Worm (Caenorhabditis elegans) whole organism, L4 larva: Measurements from ENCODE around the gene C56A3.8.

Experiments
- ceh-82 ChIP-seq: sonication (generic microtip); optimal IDR thresholded peaks from 2 replicates; lab custom pipeline; 2017; ENCODE audit warnings: missing biosample characterization, missing genetic modification characterization
- nhr-102 ChIP-seq: sonication (generic microtip); optimal IDR thresholded peaks from 2 replicates; lab custom pipeline; 2016; ENCODE audit warnings: mild to moderate bottlenecking, missing genetic modification characterization, moderate library complexity, missing compliant biosample characterization
- snpc-4 ChIP-seq: fragments of 150-350 bp; optimal IDR thresholded peaks from 2 replicates; lab custom pipeline; 2014; ENCODE audit warnings: missing biosample characterization, missing genetic modification characterization

DNA sequence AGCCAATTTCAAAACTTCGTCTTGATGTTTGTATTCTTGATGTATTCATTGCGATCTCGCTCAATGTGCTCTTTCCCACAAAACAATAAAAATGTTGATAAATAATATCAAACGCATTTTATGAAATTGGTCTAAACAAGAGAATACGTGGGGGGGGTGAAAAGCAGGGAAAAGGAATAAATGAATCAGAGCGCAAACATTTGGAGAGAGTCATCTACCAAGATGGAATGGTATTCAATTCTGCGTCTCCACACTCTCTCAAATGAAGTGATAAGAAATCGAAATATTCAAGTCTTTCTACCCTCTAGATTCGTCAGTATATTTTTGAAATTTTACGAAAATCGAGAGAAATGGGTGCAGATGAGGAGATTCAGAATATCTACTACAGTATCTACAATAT lies 20.6 kb downstream of the C56A3.8 start, which contains the start of gene C50B8.5:
- no peak for TF ChIP-seq nhr-102 (tag; lab: Kevin White, UChicago)
- no peak for TF ChIP-seq snpc-4 (tag; lab: Kevin White, UChicago)
- no peak for TF ChIP-seq ceh-82 (tag; lab: Kevin White, UChicago)
